Worm (Caenorhabditis elegans): ENCODE results near the gene Y54G2A.45.

- no peak for TF ChIP-seq egl-27 (tag; optimal IDR thresholded peaks at IDR 0.05)
- TF ChIP-seq snpc-4 (tag; optimal IDR thresholded peaks at IDR 0.05) = no peak
Measured at ce11 chrIV:2854161-2854560, 48.5 kb downstream of the Y54G2A.45 start.

All from whole organism, L3 larva.